Fruit fly (Drosophila melanogaster) whole organism, embryonic: ENCODE measurements around the gene CG15412.

Source experiments
- B-H1 ChIP-seq: fragments of 200-800 bp; sonication (Bioruptor generic); IDR thresholded peaks from 3 replicates; pipeline ENCODE4 v1.3.6; 2022; ENCODE audit warnings: missing biosample characterization, missing genetic modification characterization
- Bgb ChIP-seq: fragments of 200-800 bp; sonication (Bioruptor generic); IDR thresholded peaks from 2 replicates; pipeline ENCODE4 v1.3.6; 2022; ENCODE audit warnings: missing biosample characterization, missing genetic modification characterization; ENCODE audit not compliant: partially characterized antibody
- BtbVII ChIP-seq: fragments of 200-800 bp; sonication (Bioruptor generic); optimal IDR thresholded peaks from 3 replicates; lab custom pipeline; 2017; ENCODE audit warnings: missing biosample characterization, mild to moderate bottlenecking, missing genetic modification characterization
- CG1024 ChIP-seq: fragments of 200-800 bp; sonication (Bioruptor generic); IDR thresholded peaks from 2 replicates; pipeline ENCODE4 v1.3.6; 2022; ENCODE audit warnings: missing biosample characterization, missing genetic modification characterization
- CG12942 ChIP-seq: fragments of 200-800 bp; sonication (Bioruptor generic); optimal IDR thresholded peaks from 3 replicates; lab custom pipeline; 2016; ENCODE audit warnings: missing biosample characterization, missing genetic modification characterization
- CG14860 ChIP-seq: fragments of 200-800 bp; sonication (Bioruptor generic); IDR thresholded peaks from 3 replicates; pipeline ENCODE4 v1.3.6; 2022; ENCODE audit warnings: missing biosample characterization, missing genetic modification characterization; ENCODE audit not compliant: partially characterized antibody
- CG14965 ChIP-seq: fragments of 200-800 bp; sonication (Bioruptor generic); optimal IDR thresholded peaks from 2 replicates; lab custom pipeline; 2016; ENCODE audit warnings: missing biosample characterization, missing genetic modification characterization, borderline replicate concordance
- CG15514 ChIP-seq: fragments of 200-800 bp; sonication (Bioruptor generic); optimal IDR thresholded peaks from 3 replicates; lab custom pipeline; 2017; ENCODE audit warnings: missing biosample characterization, missing genetic modification characterization, mild to moderate bottlenecking, moderate library complexity, missing genetic modification reagents
- CG1602 ChIP-seq: fragments of 200-800 bp; sonication (Bioruptor generic); optimal IDR thresholded peaks from 3 replicates; lab custom pipeline; 2016; ENCODE audit warnings: missing biosample characterization, missing genetic modification characterization
- CG16863 ChIP-seq: fragments of 200-800 bp; sonication (Bioruptor generic); optimal IDR thresholded peaks from 3 replicates; lab custom pipeline; 2016; ENCODE audit warnings: missing biosample characterization, missing genetic modification characterization
- CG18262 ChIP-seq: fragments of 200-800 bp; optimal IDR thresholded peaks from 3 replicates; lab custom pipeline; 2019; ENCODE audit warnings: missing biosample characterization, mild to moderate bottlenecking, missing genetic modification characterization, moderate library complexity
- CG2678 ChIP-seq: fragments of 200-800 bp; sonication (Bioruptor generic); optimal IDR thresholded peaks from 3 replicates; lab custom pipeline; 2019; ENCODE audit warnings: missing biosample characterization, mild to moderate bottlenecking, missing genetic modification characterization, moderate library complexity
- CG2889 ChIP-seq: fragments of 200-800 bp; sonication (Bioruptor generic); IDR thresholded peaks from 3 replicates; pipeline ENCODE4 v1.3.6; 2022; ENCODE audit warnings: missing biosample characterization, missing genetic modification characterization
- CG3065 ChIP-seq: fragments of 200-800 bp; sonication (Bioruptor generic); optimal IDR thresholded peaks from 2 replicates; lab custom pipeline; 2016; ENCODE audit warnings: missing biosample characterization, missing genetic modification characterization
- CG32532 ChIP-seq: fragments of 200-800 bp; sonication (Bioruptor generic); IDR thresholded peaks from 2 replicates; pipeline ENCODE4 v1.3.6; 2022; ENCODE audit warnings: missing biosample characterization, missing genetic modification characterization
- CG3726 ChIP-seq: fragments of 200-800 bp; sonication (Bioruptor generic); IDR thresholded peaks from 3 replicates; pipeline ENCODE4, ENCODE4 v1.3.6; 2022; ENCODE audit warnings: missing biosample characterization, missing genetic modification characterization
- CG6854 ChIP-seq: fragments of 200-800 bp; sonication (Bioruptor generic); optimal IDR thresholded peaks from 3 replicates; lab custom pipeline; 2017; ENCODE audit warnings: missing biosample characterization, mild to moderate bottlenecking, missing genetic modification characterization
- CG8281 ChIP-seq: fragments of 200-800 bp; sonication (Bioruptor generic); optimal IDR thresholded peaks from 2 replicates; lab custom pipeline; 2018; ENCODE audit warnings: missing biosample characterization, mild to moderate bottlenecking, missing genetic modification characterization, moderate library complexity
- CG9215 ChIP-seq: fragments of 200-800 bp; sonication (Bioruptor generic); IDR thresholded peaks from 2 replicates; pipeline ENCODE4 v1.3.6; 2022; ENCODE audit warnings: missing biosample characterization, missing genetic modification characterization
- D ChIP-seq, 2 experiments: fragments of 200-800 bp in 1 of 2; fragments of >200 bp in 1 of 2; sonication (Bioruptor generic) in 1 of 2; optimal IDR thresholded peaks; 2 replicates in 1 of 2; 3 replicates in 1 of 2; lab custom pipeline; 2017; ENCODE audit warnings: mild to moderate bottlenecking in 1 of 2, missing biosample characterization in 1 of 2, missing genetic modification characterization in 1 of 2, missing genetic modification reagents in 1 of 2
- D19A ChIP-seq: fragments of 200-800 bp; optimal IDR thresholded peaks from 3 replicates; lab custom pipeline; 2019; ENCODE audit warnings: missing biosample characterization, mild to moderate bottlenecking, missing genetic modification characterization, moderate library complexity
- Dfd ChIP-seq, 2 experiments: fragments of >200 bp; optimal IDR thresholded peaks; 2 replicates each; lab custom pipeline; 2017; ENCODE audit warnings: missing biosample characterization in 2 of 2, missing genetic modification characterization in 2 of 2
- Drgx ChIP-seq: fragments of 200-800 bp; sonication (Bioruptor generic); IDR thresholded peaks from 2 replicates; pipeline ENCODE4 v1.3.6; 2022; ENCODE audit warnings: missing biosample characterization, missing genetic modification characterization
- Max ChIP-seq: fragments of 200-800 bp; sonication (Bioruptor generic); optimal IDR thresholded peaks from 2 replicates; lab custom pipeline; 2016; ENCODE audit warnings: missing biosample characterization, mild to moderate bottlenecking, missing genetic modification characterization
- Myb ChIP-seq: fragments of 200-800 bp; sonication (Bioruptor generic); optimal IDR thresholded peaks from 2 replicates; lab custom pipeline; 2016; ENCODE audit warnings: missing biosample characterization, missing genetic modification characterization
- Vsx1 ChIP-seq: fragments of 200-800 bp; sonication (Bioruptor generic); optimal IDR thresholded peaks from 2 replicates; lab custom pipeline; 2017; ENCODE audit warnings: missing biosample characterization, mild to moderate bottlenecking, missing genetic modification characterization, missing genetic modification reagents
- Xbp1 ChIP-seq: fragments of 200-800 bp; sonication (Bioruptor generic); optimal IDR thresholded peaks from 3 replicates; lab custom pipeline; 2016; ENCODE audit warnings: missing biosample characterization, mild to moderate bottlenecking, missing genetic modification characterization
- Xrp1 ChIP-seq: fragments of 200-800 bp; sonication (Bioruptor generic); IDR thresholded peaks from 2 replicates; pipeline ENCODE4 v1.3.6; 2022; ENCODE audit warnings: missing biosample characterization, missing genetic modification characterization
- YL-1 ChIP-seq: fragments of 200-800 bp; sonication (Bioruptor generic); optimal IDR thresholded peaks from 3 replicates; lab custom pipeline; 2017; ENCODE audit warnings: missing biosample characterization, mild to moderate bottlenecking, missing genetic modification characterization
- abd-A ChIP-seq: fragments of 200-800 bp; sonication (Bioruptor generic); optimal IDR thresholded peaks from 3 replicates; lab custom pipeline; 2019; ENCODE audit warnings: missing biosample characterization, mild to moderate bottlenecking, missing genetic modification characterization, moderate library complexity
- br ChIP-seq: fragments of >200 bp; optimal IDR thresholded peaks from 2 replicates; lab custom pipeline; 2017
- crol ChIP-seq: fragments of 200-800 bp; sonication (Bioruptor generic); IDR thresholded peaks from 2 replicates; pipeline ENCODE4 v1.3.6; 2022; ENCODE audit warnings: missing biosample characterization, missing genetic modification characterization
- dan ChIP-seq: fragments of 200-800 bp; sonication (Bioruptor generic); IDR thresholded peaks from 2 replicates; pipeline ENCODE4 v1.3.6; 2022; ENCODE audit warnings: missing biosample characterization, missing genetic modification characterization
- dmrt99B ChIP-seq: fragments of 200-800 bp; sonication (Bioruptor generic); optimal IDR thresholded peaks from 2 replicates; lab custom pipeline; 2018; ENCODE audit warnings: missing biosample characterization, mild to moderate bottlenecking, missing genetic modification characterization, moderate library complexity
- gsb ChIP-seq: fragments of 200-800 bp; sonication (Bioruptor generic); IDR thresholded peaks from 2 replicates; pipeline ENCODE4 v1.3.6; 2022; ENCODE audit warnings: missing biosample characterization, missing genetic modification characterization
- gt ChIP-seq: fragments of 200-800 bp; sonication (Bioruptor generic); IDR thresholded peaks from 2 replicates; pipeline ENCODE4 v1.3.6; 2022; ENCODE audit warnings: missing biosample characterization, missing genetic modification characterization
- hbn ChIP-seq: fragments of 200-800 bp; sonication (Bioruptor generic); IDR thresholded peaks from 2 replicates; pipeline ENCODE4 v1.3.6; 2022; ENCODE audit warnings: missing biosample characterization, missing genetic modification characterization; ENCODE audit not compliant: partially characterized antibody
- hkb ChIP-seq, 2 experiments: fragments of 200-800 bp in 1 of 2; fragments of >200 bp in 1 of 2; sonication (Bioruptor generic) in 1 of 2; IDR thresholded peaks in 1 of 2; optimal IDR thresholded peaks in 1 of 2; 2 replicates each; pipeline versions ENCODE4 v1.3.6 to Lab custom; 2017 to 2022; ENCODE audit warnings: missing biosample characterization in 1 of 2, missing genetic modification characterization in 1 of 2
- jigr1 ChIP-seq: fragments of 200-800 bp; sonication (Bioruptor generic); IDR thresholded peaks from 3 replicates; pipeline ENCODE4 v1.3.6; 2022; ENCODE audit warnings: missing biosample characterization, missing genetic modification characterization
- lbe ChIP-seq: fragments of 200-800 bp; sonication (Bioruptor generic); optimal IDR thresholded peaks from 2 replicates; lab custom pipeline; 2016; ENCODE audit warnings: missing biosample characterization, mild to moderate bottlenecking, missing genetic modification characterization
- org-1 ChIP-seq: fragments of 200-800 bp; sonication (Bioruptor generic); optimal IDR thresholded peaks from 2 replicates; lab custom pipeline; 2017; ENCODE audit warnings: missing biosample characterization, missing genetic modification characterization
- phol ChIP-seq: fragments of 200-800 bp; sonication (Bioruptor generic); optimal IDR thresholded peaks from 3 replicates; lab custom pipeline; 2018; ENCODE audit warnings: missing biosample characterization, mild to moderate bottlenecking, missing genetic modification characterization, moderate library complexity
- slou ChIP-seq: fragments of 200-800 bp; sonication (Bioruptor generic); optimal IDR thresholded peaks from 3 replicates; lab custom pipeline; 2016; ENCODE audit warnings: missing biosample characterization, missing genetic modification characterization
- sr ChIP-seq: fragments of 200-800 bp; sonication (Bioruptor generic); IDR thresholded peaks from 3 replicates; pipeline ENCODE4 v1.3.6; 2022; ENCODE audit warnings: missing biosample characterization, missing genetic modification characterization
- ssp ChIP-seq: fragments of 200-800 bp; sonication (Bioruptor generic); IDR thresholded peaks from 2 replicates; pipeline ENCODE4 v1.3.6; 2022; ENCODE audit warnings: missing biosample characterization, missing genetic modification characterization
- stc ChIP-seq: fragments of 200-800 bp; sonication (Bioruptor generic); IDR thresholded peaks from 2 replicates; pipeline ENCODE4 v1.3.6; 2022; ENCODE audit warnings: missing biosample characterization, missing genetic modification characterization
- tgo ChIP-seq: fragments of 200-800 bp; sonication (Bioruptor generic); IDR thresholded peaks from 3 replicates; pipeline ENCODE4 v1.3.6; 2022; ENCODE audit warnings: missing biosample characterization, missing genetic modification characterization
- tna ChIP-seq: fragments of 200-800 bp; sonication (Bioruptor generic); IDR thresholded peaks from 2 replicates; pipeline ENCODE4 v1.3.6; 2022; ENCODE audit warnings: missing biosample characterization, missing genetic modification characterization; ENCODE audit not compliant: partially characterized antibody
- trem ChIP-seq: fragments of 200-800 bp; optimal IDR thresholded peaks from 3 replicates; lab custom pipeline; 2019; ENCODE audit warnings: missing biosample characterization, mild to moderate bottlenecking, missing genetic modification characterization, moderate library complexity

Gene CG15412

dm6 chr2L:3348146-3348747, 27.3 kb downstream of the CG15412 start (continued):
- TF ChIP-seq phol (tag; lab: Kevin White, UChicago) (peak; percentile 89), CG9215 (peak; percentile 29; the same call in 1 of the 2 replicates), CG12942 (GFP tag; lab: Kevin White, UChicago) (peak; percentile 39), Myb (GFP tag; lab: Kevin White, UChicago) (peak; percentile 37), Bgb (GFP tag; lab: Robert Waterston, UW) (peak; percentile 39; the same call in 1 of the 2 replicates), CG2889 (GFP tag; lab: Robert Waterston, UW) (peak; percentile 72; the same call in 1 of the 3 replicates), Xbp1 (GFP tag; lab: Kevin White, UChicago) (peak; percentile 68), CG18262 (tag; lab: Kevin White, UChicago) (peak; percentile 89), jigr1 (peak; percentile 87; the same call in 2 of the 3 replicates), Drgx (GFP tag; lab: Robert Waterston, UW) (peak; percentile 98), CG14860 (GFP tag; lab: Robert Waterston, UW) (peak; percentile 60; the same call in 2 of the 3 replicates), hbn (no peak), CG3726 (GFP tag; lab: Robert Waterston, UW) (peak; percentile 91), br (lab: Kevin White, UChicago) (no peak), CG1024 (peak; percentile 92), Xrp1 (GFP tag; lab: Robert Waterston, UW) (peak; percentile 94), Max (GFP tag; lab: Kevin White, UChicago) (peak; percentile 1), D19A (tag; lab: Kevin White, UChicago) (peak; percentile 73), org-1 (GFP tag; lab: Kevin White, UChicago) (peak; percentile 73), CG6854 (GFP tag; lab: Kevin White, UChicago) (no peak), abd-A (tag; lab: Kevin White, UChicago) (no peak), Vsx1 (GFP tag; lab: Kevin White, UChicago) (peak; percentile 27), CG8281 (tag; lab: Kevin White, UChicago) (peak; percentile 41), gsb (no peak), tgo (peak; percentile 84), CG15514 (GFP tag; lab: Kevin White, UChicago) (peak; percentile 14), CG14965 (no peak), CG3065 (GFP tag; lab: Kevin White, UChicago) (no peak), Dfd (GFP tag; optimal IDR thresholded peaks at IDR 0.05; lab: Kevin White, UChicago) (no peak), dmrt99B (tag; lab: Kevin White, UChicago) (peak; percentile 94), lbe (GFP tag; lab: Kevin White, UChicago) (peak; percentile 66), slou (GFP tag; lab: Kevin White, UChicago) (no peak), hkb (optimal IDR thresholded peaks at IDR 0.05; lab: Kevin White, UChicago) (no peak), hkb (GFP tag; IDR thresholded peaks at IDR 0.05; lab: Robert Waterston, UW) (peak; percentile 91), stc (peak; percentile 93), gt (GFP tag; lab: Robert Waterston, UW) (peak; percentile 85), BtbVII (peak; percentile 33), YL-1 (no peak), ssp (peak; percentile 70), CG32532 (GFP tag; lab: Robert Waterston, UW) (peak; percentile 40), dan (GFP tag; lab: Robert Waterston, UW) (peak; percentile 60; the same call in 1 of the 2 replicates), trem (tag; lab: Kevin White, UChicago) (peak; percentile 71), CG16863 (GFP tag; lab: Kevin White, UChicago) (peak; percentile 71), CG1602 (peak; percentile 64), tna (GFP tag; lab: Robert Waterston, UW) (no peak), crol (GFP tag; lab: Robert Waterston, UW) (peak; percentile 87), D (optimal IDR thresholded peaks at IDR 0.05; lab: Kevin White, UChicago) (no peak), D (GFP tag; optimal IDR thresholded peaks at IDR 0.05; lab: Kevin White, UChicago) (peak; percentile 88), B-H1 (GFP tag; lab: Robert Waterston, UW) (peak; percentile 90), sr (GFP tag; lab: Robert Waterston, UW) (peak; percentile 75; the same call in 2 of the 3 replicates), CG2678 (tag; lab: Kevin White, UChicago) (peak; percentile 87)
